Fruit fly (Drosophila melanogaster) S2 (cell line): ENCODE measurements around the gene Mvd.

Experiments used
- CG8478 ChIP-seq: fragments of >200 bp; optimal IDR thresholded peaks from 2 replicates; lab custom pipeline; 2018
- CTCF ChIP-seq, 2 experiments: fragments of >200 bp; optimal IDR thresholded peaks; 2 replicates each; lab custom pipeline; 2018

dm6 chrX:15786242-15786641, 37.3 kb downstream of the Mvd start:
- TF ChIP-seq CG8478 (no peak), CTCF (optimal IDR thresholded peaks at IDR 0.05; lab: Kevin White, UChicago) (no peak)
